Worm (Caenorhabditis elegans) whole organism, L1 larva: ENCODE results near the gene F09B9.4.

Experiments
- C04F5.9 ChIP-seq: sonication (generic microtip); optimal IDR thresholded peaks from 2 replicates; lab custom pipeline; 2016; ENCODE audit warnings: missing genetic modification characterization, missing compliant biosample characterization
- C16A3.4 ChIP-seq: fragments of 150-350 bp; optimal IDR thresholded peaks from 2 replicates; lab custom pipeline; 2014; ENCODE audit warnings: missing biosample characterization, missing genetic modification characterization
- C34B4.2 ChIP-seq: sonication (generic microtip); optimal IDR thresholded peaks from 2 replicates; lab custom pipeline; 2017; ENCODE audit warnings: mild to moderate bottlenecking, missing genetic modification characterization, missing compliant biosample characterization
- Y116A8C.19 ChIP-seq: sonication (generic microtip); optimal IDR thresholded peaks from 2 replicates; lab custom pipeline; 2016; ENCODE audit warnings: missing compliant biosample characterization, missing genetic modification characterization, borderline replicate concordance
- aha-1 ChIP-seq: fragments of 150-350 bp; optimal IDR thresholded peaks from 2 replicates; lab custom pipeline; 2014; ENCODE audit warnings: missing biosample characterization, missing genetic modification characterization
- ama-1 ChIP-seq: fragments of 150-350 bp; optimal IDR thresholded peaks from 2 replicates; lab custom pipeline; 2014
- blmp-1 ChIP-seq: fragments of 150-350 bp; optimal IDR thresholded peaks from 2 replicates; lab custom pipeline; 2014; ENCODE audit warnings: missing biosample characterization, missing genetic modification characterization
- ceh-63 ChIP-seq: fragments of 200-800 bp; sonication (Bioruptor generic); optimal IDR thresholded peaks from 2 replicates; lab custom pipeline; 2018; ENCODE audit warnings: mild to moderate bottlenecking, missing genetic modification characterization, missing compliant biosample characterization
- ceh-82 ChIP-seq, 3 experiments: fragments of 150-350 bp in 1 of 3; sonication (generic microtip) in 2 of 3; optimal IDR thresholded peaks; 2 replicates each; lab custom pipeline; 2014 to 2017; ENCODE audit warnings: missing biosample characterization in 3 of 3, missing genetic modification characterization in 3 of 3
- ceh-90 ChIP-seq: sonication (generic microtip); optimal IDR thresholded peaks from 2 replicates; lab custom pipeline; 2016; ENCODE audit warnings: missing genetic modification characterization, missing compliant biosample characterization
- ces-1 ChIP-seq: fragments of 150-350 bp; optimal IDR thresholded peaks from 2 replicates; lab custom pipeline; 2014; ENCODE audit warnings: missing biosample characterization, missing genetic modification reagents, missing genetic modification characterization
- dsc-1 ChIP-seq: sonication (generic microtip); optimal IDR thresholded peaks from 2 replicates; lab custom pipeline; 2016; ENCODE audit warnings: mild to moderate bottlenecking, missing genetic modification characterization, missing compliant biosample characterization
- efl-1 ChIP-seq, 4 experiments: fragments of 150-350 bp; optimal IDR thresholded peaks in 3 of 4; peaks in 1 of 4; 1 replicate in 1 of 4; 2 replicates in 3 of 4; lab custom pipeline; 2014; ENCODE audit warnings: missing biosample characterization in 2 of 4, missing genetic modification characterization in 2 of 4, missing genetic modification reagents in 2 of 4
- efl-3 ChIP-seq: fragments of 200-800 bp; sonication (Bioruptor generic); optimal IDR thresholded peaks from 2 replicates; lab custom pipeline; 2018; ENCODE audit warnings: mild to moderate bottlenecking, missing genetic modification characterization, missing compliant biosample characterization
- elt-2 ChIP-seq: sonication (generic microtip); optimal IDR thresholded peaks from 2 replicates; lab custom pipeline; 2016; ENCODE audit warnings: missing genetic modification characterization, mild to moderate bottlenecking, inconsistent platforms, missing compliant biosample characterization, missing genetic modification reagents
- fkh-10 ChIP-seq: sonication (generic microtip); optimal IDR thresholded peaks from 2 replicates; lab custom pipeline; 2017; ENCODE audit warnings: missing biosample characterization, missing genetic modification reagents, missing genetic modification characterization
- fkh-4 ChIP-seq: sonication (generic microtip); optimal IDR thresholded peaks from 2 replicates; lab custom pipeline; 2016; ENCODE audit warnings: missing compliant biosample characterization, missing genetic modification characterization, borderline replicate concordance
- fkh-8 ChIP-seq: sonication (generic microtip); optimal IDR thresholded peaks from 2 replicates; lab custom pipeline; 2016; ENCODE audit warnings: mild to moderate bottlenecking, missing genetic modification characterization, missing compliant biosample characterization
- fos-1 ChIP-seq: fragments of 150-350 bp; optimal IDR thresholded peaks from 2 replicates; lab custom pipeline; 2014; ENCODE audit warnings: missing biosample characterization, missing genetic modification characterization
- hlh-17 ChIP-seq: fragments of 200-800 bp; sonication (Bioruptor generic); optimal IDR thresholded peaks from 2 replicates; lab custom pipeline; 2018; ENCODE audit warnings: missing genetic modification characterization, mild to moderate bottlenecking, missing compliant biosample characterization, moderate library complexity, borderline replicate concordance
- isw-1 ChIP-seq: fragments of 200-800 bp; sonication (Bioruptor generic); IDR thresholded peaks from 2 replicates; pipeline ENCODE4 v1.3.6; 2022; ENCODE audit warnings: missing genetic modification characterization, missing compliant biosample characterization
- jun-1 ChIP-seq: fragments of 150-350 bp; optimal IDR thresholded peaks from 2 replicates; lab custom pipeline; 2014; ENCODE audit warnings: missing biosample characterization, missing genetic modification reagents, missing genetic modification characterization
- lin-13 ChIP-seq: fragments of 150-350 bp; optimal IDR thresholded peaks from 2 replicates; lab custom pipeline; 2014; ENCODE audit warnings: missing biosample characterization, missing genetic modification reagents, missing genetic modification characterization
- lin-14 ChIP-seq: fragments of 200-800 bp; sonication (Bioruptor generic); optimal IDR thresholded peaks from 2 replicates; lab custom pipeline; 2018; ENCODE audit warnings: mild to moderate bottlenecking, missing genetic modification characterization, moderate library complexity, missing compliant biosample characterization
- lir-3 ChIP-seq: sonication (generic microtip); optimal IDR thresholded peaks from 2 replicates; lab custom pipeline; 2016; ENCODE audit warnings: mild to moderate bottlenecking, missing genetic modification characterization, moderate library complexity, missing compliant biosample characterization; ENCODE audit not compliant: poor library complexity
- mdl-1 ChIP-seq, 2 experiments: fragments of 150-350 bp; optimal IDR thresholded peaks; 2 replicates each; lab custom pipeline; 2014 to 2017; ENCODE audit warnings: missing biosample characterization in 2 of 2, missing genetic modification characterization in 2 of 2, inconsistent platforms in 1 of 2
- mep-1 ChIP-seq: fragments of 150-350 bp; optimal IDR thresholded peaks from 2 replicates; lab custom pipeline; 2014; ENCODE audit warnings: missing biosample characterization, missing genetic modification characterization
- nhr-12 ChIP-seq: sonication (generic microtip); optimal IDR thresholded peaks from 2 replicates; lab custom pipeline; 2017; ENCODE audit warnings: missing biosample characterization, missing genetic modification characterization
- nhr-19 ChIP-seq: fragments of 200-800 bp; sonication (Bioruptor generic); conservative IDR thresholded peaks from 2 replicates; pipeline ENCODE4 v1.3.6; 2022; ENCODE audit warnings: missing genetic modification characterization, missing compliant biosample characterization
- nhr-237 ChIP-seq: fragments of 150-350 bp; optimal IDR thresholded peaks from 2 replicates; lab custom pipeline; 2014; ENCODE audit warnings: missing biosample characterization, missing genetic modification characterization
- nhr-28 ChIP-seq: fragments of 150-350 bp; optimal IDR thresholded peaks from 2 replicates; lab custom pipeline; 2014; ENCODE audit warnings: missing biosample characterization, missing genetic modification characterization
- nhr-71 ChIP-seq: sonication (generic microtip); optimal IDR thresholded peaks from 2 replicates; lab custom pipeline; 2016; ENCODE audit warnings: mild to moderate bottlenecking, missing genetic modification characterization, moderate library complexity, missing compliant biosample characterization
- nhr-77 ChIP-seq: fragments of 150-350 bp; optimal IDR thresholded peaks from 2 replicates; lab custom pipeline; 2014; ENCODE audit warnings: missing biosample characterization, missing genetic modification characterization
- nhr-84 ChIP-seq: sonication (generic microtip); optimal IDR thresholded peaks from 2 replicates; lab custom pipeline; 2017; ENCODE audit warnings: missing biosample characterization, missing genetic modification characterization
- nhr-85 ChIP-seq: sonication (generic microtip); peaks from one replicate; lab custom pipeline; 2016; ENCODE audit warnings: missing genetic modification characterization, inconsistent platforms, missing compliant biosample characterization
- nhr-90 ChIP-seq: sonication (generic microtip); optimal IDR thresholded peaks from 2 replicates; lab custom pipeline; 2016; ENCODE audit warnings: mild to moderate bottlenecking, missing genetic modification characterization, missing compliant biosample characterization; ENCODE audit not compliant: poor library complexity
- pag-3 ChIP-seq: sonication (generic microtip); optimal IDR thresholded peaks from 2 replicates; lab custom pipeline; 2017; ENCODE audit warnings: missing genetic modification characterization, mild to moderate bottlenecking, missing compliant biosample characterization, antibody characterized with exemption, borderline replicate concordance; ENCODE audit not compliant: insufficient read depth
- pax-3 ChIP-seq: fragments of 200-800 bp; sonication (Bioruptor generic); optimal IDR thresholded peaks from 2 replicates; lab custom pipeline; 2018; ENCODE audit warnings: mild to moderate bottlenecking, missing genetic modification characterization, moderate library complexity, missing compliant biosample characterization
- pqm-1 ChIP-seq: sonication (generic microtip); optimal IDR thresholded peaks from 3 replicates; lab custom pipeline; 2017; ENCODE audit warnings: missing biosample characterization, missing genetic modification characterization
- rnt-1 ChIP-seq: sonication (generic microtip); optimal IDR thresholded peaks from 2 replicates; lab custom pipeline; 2016; ENCODE audit warnings: mild to moderate bottlenecking, missing genetic modification characterization, moderate library complexity, missing compliant biosample characterization
- skn-1 ChIP-seq: fragments of 150-350 bp; optimal IDR thresholded peaks from 2 replicates; lab custom pipeline; 2014; ENCODE audit warnings: missing biosample characterization, missing genetic modification characterization
- snu-23 ChIP-seq: sonication (generic microtip); optimal IDR thresholded peaks from 2 replicates; lab custom pipeline; 2016; ENCODE audit warnings: missing genetic modification characterization, missing compliant biosample characterization
- sup-37 ChIP-seq: fragments of 200-800 bp; sonication (Bioruptor generic); optimal IDR thresholded peaks from 2 replicates; lab custom pipeline; 2018; ENCODE audit warnings: mild to moderate bottlenecking, missing genetic modification characterization, missing compliant biosample characterization
- swsn-7 ChIP-seq: sonication (generic microtip); optimal IDR thresholded peaks from 2 replicates; lab custom pipeline; 2016; ENCODE audit warnings: missing genetic modification characterization, missing compliant biosample characterization
- tlp-1 ChIP-seq: fragments of 150-350 bp; optimal IDR thresholded peaks from 2 replicates; lab custom pipeline; 2014; ENCODE audit warnings: missing biosample characterization, missing genetic modification characterization
- unc-130 ChIP-seq: fragments of 150-350 bp; optimal IDR thresholded peaks from 2 replicates; lab custom pipeline; 2017; ENCODE audit warnings: missing biosample characterization, missing genetic modification characterization, inconsistent platforms
- unc-86 ChIP-seq: sonication (generic microtip); optimal IDR thresholded peaks from 2 replicates; lab custom pipeline; 2016; ENCODE audit warnings: missing genetic modification characterization, missing compliant biosample characterization
- xbp-1 ChIP-seq: sonication (generic microtip); optimal IDR thresholded peaks from 2 replicates; lab custom pipeline; 2016; ENCODE audit warnings: missing genetic modification characterization, missing compliant biosample characterization
- zip-4 ChIP-seq: fragments of 200-800 bp; sonication (Bioruptor generic); optimal IDR thresholded peaks from 2 replicates; lab custom pipeline; 2018; ENCODE audit warnings: mild to moderate bottlenecking, missing genetic modification characterization, moderate library complexity, missing compliant biosample characterization

Gene F09B9.4

DNA sequence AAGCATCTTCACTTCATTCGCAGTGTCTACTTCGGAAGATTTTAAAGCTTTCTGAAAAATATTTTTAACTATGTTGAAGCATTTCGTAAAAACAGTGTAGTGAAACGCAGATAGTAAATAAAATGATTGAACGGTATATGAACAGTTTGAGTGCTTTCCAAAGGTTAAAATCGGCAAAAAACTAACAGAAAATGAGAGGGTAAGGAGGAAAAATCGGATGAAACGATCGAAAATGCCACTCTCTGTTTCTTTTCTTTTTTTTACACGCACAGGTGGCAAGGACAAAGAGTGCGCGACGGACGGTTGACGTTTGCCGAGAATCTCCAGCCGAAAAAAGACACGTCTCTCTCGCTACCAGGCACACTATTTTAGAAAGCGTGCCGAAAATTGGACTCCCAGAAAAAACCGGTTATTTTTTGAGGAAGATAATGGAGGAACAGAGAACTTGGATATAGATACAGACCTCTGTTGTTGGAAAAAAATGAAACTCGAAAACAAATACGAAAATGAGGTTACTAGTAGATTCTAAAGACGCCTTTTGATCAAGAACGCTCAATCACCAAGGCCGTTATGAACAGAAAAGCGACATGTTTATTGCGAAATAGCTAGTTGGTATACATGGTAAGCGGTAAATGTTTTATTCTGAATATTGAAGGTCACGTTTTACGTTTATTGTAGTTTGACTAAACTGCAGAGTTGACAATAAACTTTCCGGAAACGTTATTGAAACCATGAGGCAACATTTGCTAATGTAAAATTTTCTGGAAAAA, 34.1 kb downstream of the F09B9.4 start, which contains the start of gene myrf-2 (continued):
- TF ChIP-seq unc-130 = no peak
- TF ChIP-seq ceh-82 (tag; optimal IDR thresholded peaks at IDR 0.05; lab: Kevin White, UChicago) = no peak

DNA sequence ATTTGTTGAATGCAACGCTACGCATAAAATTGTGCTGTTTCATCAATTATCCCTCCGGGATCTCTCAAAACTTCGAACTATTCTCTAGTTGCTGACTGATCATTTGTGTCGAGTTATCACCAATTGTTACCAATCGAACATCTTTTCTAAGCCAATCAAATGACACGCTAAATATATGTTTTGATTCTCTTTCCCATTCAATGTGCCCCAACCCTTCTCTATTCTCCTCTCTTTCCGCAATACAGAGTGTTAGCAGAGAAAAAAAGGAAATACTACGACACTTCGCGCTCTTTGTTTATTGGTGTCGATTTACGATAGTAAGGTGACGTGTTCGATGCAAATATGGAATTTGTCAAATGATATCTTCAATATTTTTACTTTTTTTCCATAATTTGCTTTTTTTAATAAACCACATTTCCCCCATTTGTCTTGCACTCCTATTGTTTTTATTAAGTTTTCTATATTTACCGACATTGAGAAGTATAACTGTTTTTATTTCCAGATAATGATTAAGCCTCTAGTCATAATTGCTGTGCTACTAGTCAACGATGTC, 36.9 kb downstream of the F09B9.4 start, which contains the start of gene nucb-1:
Gene nucb-1, plus strand, starts transcription at position 503 of the 553 bp plus-strand sequence.
- TF ChIP-seq pax-3 (tag; lab: Kevin White, UChicago) (no peak), ces-1 (no peak), isw-1 (GFP tag; lab: Robert Waterston, UW) (peak; percentile 35), fkh-4 (no peak), jun-1 (peak; percentile 49), nhr-28 (tag; lab: Kevin White, UChicago) (no peak), nhr-237 (tag; lab: Kevin White, UChicago) (no peak), ceh-90 (no peak), C16A3.4 (peak; percentile 94), nhr-19 (peak; percentile 74), elt-2 (peak; percentile 25), blmp-1 (tag; lab: Kevin White, UChicago) (peak; percentile 84), fkh-10 (GFP tag; lab: Kevin White, UChicago) (peak; percentile 26), aha-1 (no peak), unc-86 (peak; percentile 30), snu-23 (GFP tag; lab: Kevin White, UChicago) (peak; percentile 92), xbp-1 (peak; percentile 98), efl-3 (GFP tag; lab: Kevin White, UChicago) (no peak), lin-14 (GFP tag; lab: Kevin White, UChicago) (peak; percentile 92), fkh-8 (peak; percentile 54), zip-4 (GFP tag; lab: Kevin White, UChicago) (no peak), pag-3 (tag; lab: Kevin White, UChicago) (no peak), nhr-71 (tag; lab: Kevin White, UChicago) (peak; percentile 92), swsn-7 (tag; lab: Kevin White, UChicago) (peak; percentile 83), hlh-17 (no peak), nhr-85 (tag; lab: Kevin White, UChicago) (peak; percentile 83), efl-1 (optimal IDR thresholded peaks at IDR 0.05; lab: Kevin White, UChicago) (peak; percentile 71 to 75), efl-1 (GFP tag; optimal IDR thresholded peaks at IDR 0.05 in 1 of 2; lab: Kevin White, UChicago) (peak; percentile 27 to 96), mdl-1 (tag; optimal IDR thresholded peaks at IDR 0.05; lab: Kevin White, UChicago) (peak in 1 of 2 experiments; percentile 78), tlp-1 (tag; lab: Kevin White, UChicago) (no peak), nhr-84 (tag; lab: Kevin White, UChicago) (no peak), sup-37 (GFP tag; lab: Kevin White, UChicago) (no peak), mep-1 (tag; lab: Kevin White, UChicago) (peak; percentile 79), skn-1 (tag; lab: Kevin White, UChicago) (no peak), fos-1 (tag; lab: Kevin White, UChicago) (peak; percentile 79), lir-3 (tag; lab: Kevin White, UChicago) (peak; percentile 32), dsc-1 (tag; lab: Kevin White, UChicago) (peak; percentile 73), C04F5.9 (tag; lab: Kevin White, UChicago) (no peak), nhr-12 (tag; lab: Kevin White, UChicago) (no peak), C34B4.2 (tag; lab: Kevin White, UChicago) (no peak), lin-13 (GFP tag; lab: Kevin White, UChicago) (peak; percentile 64), ama-1 (no peak), pqm-1 (tag; lab: Kevin White, UChicago) (no peak), nhr-90 (tag; lab: Kevin White, UChicago) (peak; percentile 76), rnt-1 (peak; percentile 85), nhr-77 (tag; lab: Kevin White, UChicago) (peak; percentile 69), Y116A8C.19 (tag; lab: Kevin White, UChicago) (no peak), ceh-63 (GFP tag; lab: Kevin White, UChicago) (no peak)
